Fruit fly (Drosophila melanogaster): ENCODE measurements around the gene Mco1.

Mco1 gene

DNA sequence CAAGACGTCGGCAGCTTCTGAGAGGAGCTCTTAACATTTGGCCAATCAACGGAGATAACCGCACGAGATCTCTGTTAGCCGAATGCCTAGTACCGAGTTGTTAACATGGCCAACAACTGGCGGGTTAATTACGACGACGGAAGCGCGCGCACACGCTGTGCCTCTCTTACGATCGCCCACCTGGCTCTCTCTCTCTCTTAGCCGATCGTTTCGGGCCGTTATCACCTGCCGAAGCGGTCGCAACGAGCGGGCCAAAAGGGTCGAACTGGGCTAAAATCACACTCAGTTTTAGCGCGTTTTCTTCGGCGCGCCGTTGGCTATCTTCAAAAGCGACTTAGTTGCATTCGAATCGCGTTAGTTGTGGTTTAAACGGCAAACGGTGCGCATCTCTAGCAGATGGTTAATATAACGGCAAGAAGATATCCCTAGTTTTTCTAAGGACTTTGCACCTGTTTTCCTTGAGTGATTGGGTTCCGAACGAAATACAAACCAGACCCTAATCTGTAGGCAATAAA lies at the start of gene Mco1:
TSS of gene Mco1 (plus strand) at position 345 of the 515 bp plus-strand sequence.
- no peak for TF ChIP-seq ttk (optimal IDR thresholded peaks at IDR 0.05)
- no peak for TF ChIP-seq Sin3A (optimal IDR thresholded peaks at IDR 0.05)
- TF ChIP-seq psq (optimal IDR thresholded peaks at IDR 0.05) = no peak
- no peak for TF ChIP-seq Myc (optimal IDR thresholded peaks at IDR 0.05)
- no peak for TF ChIP-seq insv (optimal IDR thresholded peaks at IDR 0.05)
- no peak for TF ChIP-seq h (optimal IDR thresholded peaks at IDR 0.05)

DNA sequence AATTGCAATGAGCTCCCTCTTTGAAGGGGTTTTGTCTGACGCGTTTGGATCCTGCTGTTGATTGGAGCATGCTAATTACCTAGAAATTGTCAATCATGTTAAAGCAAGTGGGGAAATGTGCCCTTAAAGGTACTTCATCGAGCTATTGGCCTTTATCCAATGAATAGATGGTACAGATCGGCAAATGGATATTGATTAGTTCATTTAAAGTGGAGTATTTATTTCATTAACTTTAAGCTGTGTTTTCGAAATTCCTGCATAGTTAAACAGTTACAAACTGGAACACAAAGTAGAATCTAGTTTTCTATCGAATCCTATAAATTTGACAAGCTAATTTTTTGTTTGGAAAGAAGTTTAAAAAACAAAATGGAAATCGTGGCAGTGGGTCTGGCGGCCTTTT lies 49.0 kb upstream of the Mco1 start, which contains the start of gene CG34181:
TSS of gene CG34181 (plus strand) at position 301 of the 400 bp plus-strand sequence.
- no peak for TF ChIP-seq insv (optimal IDR thresholded peaks at IDR 0.05)
- no peak for TF ChIP-seq h (optimal IDR thresholded peaks at IDR 0.05)
- TF ChIP-seq Myc (optimal IDR thresholded peaks at IDR 0.05) = no peak
- no peak for TF ChIP-seq Sin3A (optimal IDR thresholded peaks at IDR 0.05)
- TF ChIP-seq psq (optimal IDR thresholded peaks at IDR 0.05) = no peak
- TF ChIP-seq ttk (optimal IDR thresholded peaks at IDR 0.05) = no peak

DNA sequence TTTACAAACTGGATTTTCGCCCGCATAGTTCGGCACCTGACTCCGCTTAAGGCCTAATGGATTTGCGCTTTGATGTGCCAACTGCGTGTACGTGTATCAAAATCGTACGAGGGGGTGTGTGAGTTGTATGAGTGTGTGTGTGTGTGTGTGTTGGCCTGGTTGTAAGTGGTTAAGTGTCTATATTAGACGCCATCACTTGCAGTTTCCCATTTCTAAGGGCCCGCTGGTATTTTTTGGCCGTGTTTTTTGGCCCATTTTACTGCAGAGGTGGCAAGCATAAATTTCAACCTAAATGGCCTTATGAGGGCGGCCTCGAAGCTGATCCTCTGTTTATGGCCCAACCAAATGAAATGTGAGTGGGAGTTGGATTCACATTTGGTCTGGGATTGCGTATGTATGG lies 46.7 kb upstream of the Mco1 start:
- TF ChIP-seq ttk (optimal IDR thresholded peaks at IDR 0.05) (no peak), Myc (optimal IDR thresholded peaks at IDR 0.05) (no peak), h (optimal IDR thresholded peaks at IDR 0.05) (no peak), insv (optimal IDR thresholded peaks at IDR 0.05) (no peak), Sin3A (optimal IDR thresholded peaks at IDR 0.05) (no peak), psq (optimal IDR thresholded peaks at IDR 0.05) (no peak)

DNA sequence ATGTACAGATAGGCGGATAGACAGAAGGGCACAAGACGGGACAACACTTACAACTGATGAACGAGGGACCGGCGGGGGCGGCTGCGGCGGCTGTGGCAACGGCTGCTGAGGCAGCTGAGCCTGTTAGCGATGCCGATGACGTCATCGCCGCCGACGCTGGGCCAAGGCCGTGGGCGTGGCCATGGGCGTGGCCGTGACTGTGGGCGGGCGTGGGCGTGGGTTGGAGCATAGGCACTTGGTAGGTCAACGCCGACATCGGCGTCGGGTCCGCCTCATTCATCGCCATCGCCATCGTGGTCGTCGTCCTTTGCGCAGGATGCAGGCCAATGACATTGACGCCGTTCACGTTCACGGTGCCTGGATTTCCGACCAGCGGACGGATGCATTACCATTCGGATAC lies 38.6 kb upstream of the Mco1 start:
- TF ChIP-seq Myc (optimal IDR thresholded peaks at IDR 0.05) (no peak), insv (optimal IDR thresholded peaks at IDR 0.05) (no peak), h (optimal IDR thresholded peaks at IDR 0.05) (no peak), Sin3A (optimal IDR thresholded peaks at IDR 0.05) (no peak), ttk (optimal IDR thresholded peaks at IDR 0.05) (no peak), psq (optimal IDR thresholded peaks at IDR 0.05) (no peak)

DNA sequence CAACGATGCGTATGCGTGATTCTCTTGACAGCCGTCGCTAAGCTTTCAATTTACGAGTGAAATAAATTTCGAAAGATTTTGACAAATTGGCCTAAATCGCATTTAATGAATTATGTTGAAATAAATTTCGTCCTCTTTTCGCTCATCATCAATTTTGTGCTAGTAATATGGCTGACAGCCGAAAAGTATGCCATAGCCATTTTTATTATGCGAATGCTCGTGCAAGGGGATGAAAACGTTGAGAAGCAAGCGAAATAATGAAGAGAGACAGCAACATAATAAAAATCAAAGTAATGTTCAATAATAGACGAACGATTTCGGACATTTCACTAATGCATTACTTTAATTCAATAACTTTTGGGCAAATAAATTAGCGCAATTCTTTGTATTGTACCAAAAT lies 30.1 kb upstream of the Mco1 start:
- TF ChIP-seq insv (optimal IDR thresholded peaks at IDR 0.05) (no peak), h (optimal IDR thresholded peaks at IDR 0.05) (no peak), ttk (optimal IDR thresholded peaks at IDR 0.05) (no peak), psq (optimal IDR thresholded peaks at IDR 0.05) (no peak), Sin3A (optimal IDR thresholded peaks at IDR 0.05) (no peak), Myc (optimal IDR thresholded peaks at IDR 0.05) (no peak)

DNA sequence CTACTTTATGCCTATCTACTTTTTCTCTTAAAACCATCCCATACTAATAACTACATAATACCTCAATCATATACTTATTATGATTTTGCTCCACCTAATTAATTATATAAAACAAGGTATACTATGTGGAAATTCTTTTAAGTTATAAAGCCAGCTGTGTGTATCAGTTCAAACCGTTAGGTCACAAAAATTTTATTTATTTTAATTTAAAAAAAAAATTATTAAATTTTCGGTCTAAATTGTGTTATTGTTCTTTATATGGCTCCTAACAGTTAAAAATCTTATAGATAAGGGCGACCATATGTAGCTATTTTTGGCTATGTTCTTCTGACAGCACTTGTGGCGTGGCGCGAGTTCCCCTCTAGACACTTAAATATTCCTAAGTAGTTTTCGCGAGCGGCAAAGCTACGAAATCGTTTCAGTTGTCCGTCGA lies 29.1 kb upstream of the Mco1 start, which contains the start of gene Aldh:
TSS of gene Aldh (plus strand) at position 150 of the 433 bp plus-strand sequence.
- TF ChIP-seq Sin3A (optimal IDR thresholded peaks at IDR 0.05) = no peak
- TF ChIP-seq psq (optimal IDR thresholded peaks at IDR 0.05) = no peak
- TF ChIP-seq Myc (optimal IDR thresholded peaks at IDR 0.05) = no peak
- TF ChIP-seq insv (optimal IDR thresholded peaks at IDR 0.05) = no peak
- TF ChIP-seq ttk (optimal IDR thresholded peaks at IDR 0.05) = no peak
- TF ChIP-seq h (optimal IDR thresholded peaks at IDR 0.05) = no peak

DNA sequence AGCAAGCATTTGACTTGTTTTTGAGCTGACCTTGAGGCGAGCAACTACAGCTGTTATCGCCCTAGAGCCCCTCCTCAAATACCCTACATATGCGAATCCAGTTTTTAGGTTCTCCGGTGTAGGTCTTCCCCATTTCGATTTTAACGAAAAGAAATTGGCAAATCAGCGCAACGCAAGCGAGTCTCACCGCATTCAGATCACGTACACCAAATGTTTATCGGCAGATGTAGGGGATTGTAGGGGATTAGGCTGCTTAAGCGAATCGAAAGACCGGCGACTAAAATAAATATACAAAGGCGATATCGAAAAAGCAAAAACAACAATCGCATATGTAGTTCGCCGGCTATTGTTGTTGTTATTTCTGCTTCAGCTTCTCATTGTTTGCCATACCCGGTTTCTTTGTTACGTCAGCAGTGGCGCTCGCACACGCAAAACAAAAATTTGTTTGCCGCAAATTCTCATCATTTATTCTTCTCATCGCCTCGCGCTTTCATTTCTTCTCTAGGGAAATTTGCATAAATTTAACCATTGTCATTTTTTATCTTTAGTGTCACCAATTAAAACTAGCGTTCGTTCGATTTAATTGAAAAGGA lies 28.3 kb upstream of the Mco1 start:
- TF ChIP-seq h (optimal IDR thresholded peaks at IDR 0.05) (no peak), Sin3A (optimal IDR thresholded peaks at IDR 0.05) (no peak), ttk (optimal IDR thresholded peaks at IDR 0.05) (no peak), Myc (optimal IDR thresholded peaks at IDR 0.05) (no peak), insv (optimal IDR thresholded peaks at IDR 0.05) (no peak), psq (optimal IDR thresholded peaks at IDR 0.05) (no peak)

DNA sequence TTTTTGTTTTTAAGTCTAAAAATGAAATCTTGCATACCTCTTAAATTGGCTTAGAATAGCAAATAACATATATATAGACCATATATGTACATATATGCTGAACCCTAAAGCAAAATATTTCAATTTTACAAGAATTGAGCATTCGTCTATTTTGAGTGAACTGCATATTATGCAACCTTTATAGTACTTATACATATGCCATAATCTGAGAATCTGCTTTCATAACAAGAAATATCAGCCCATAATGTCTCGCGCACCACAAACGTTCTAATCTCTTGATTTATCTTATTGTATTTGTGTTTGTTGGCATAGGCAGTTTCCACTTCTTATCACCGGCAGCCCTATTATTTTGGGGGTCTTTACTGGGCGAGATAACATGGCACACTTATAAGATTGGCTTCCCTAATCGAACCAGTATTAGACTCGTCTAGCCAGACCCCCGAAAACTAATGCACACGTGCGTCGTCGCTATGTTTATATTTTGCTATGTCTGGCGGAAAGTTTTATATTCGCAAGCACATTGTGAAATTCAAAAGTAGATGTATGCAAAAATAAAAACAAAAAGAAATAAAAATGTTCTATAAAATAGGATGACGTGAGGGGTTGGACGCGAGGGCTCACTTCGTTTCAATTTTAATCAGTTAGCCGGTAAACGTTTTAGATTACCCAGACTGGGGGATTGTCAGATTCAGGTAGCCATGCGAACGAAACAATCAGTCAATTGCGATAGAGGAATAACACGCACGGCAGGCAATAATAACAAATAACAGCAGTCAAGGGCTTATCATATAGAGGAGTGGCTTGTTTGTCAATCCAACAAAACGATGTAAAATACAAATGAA lies 27.2 kb upstream of the Mco1 start:
- TF ChIP-seq psq (optimal IDR thresholded peaks at IDR 0.05) (no peak), Sin3A (optimal IDR thresholded peaks at IDR 0.05) (no peak), h (optimal IDR thresholded peaks at IDR 0.05) (no peak), ttk (optimal IDR thresholded peaks at IDR 0.05) (no peak), Myc (optimal IDR thresholded peaks at IDR 0.05) (no peak), insv (optimal IDR thresholded peaks at IDR 0.05) (no peak)

DNA sequence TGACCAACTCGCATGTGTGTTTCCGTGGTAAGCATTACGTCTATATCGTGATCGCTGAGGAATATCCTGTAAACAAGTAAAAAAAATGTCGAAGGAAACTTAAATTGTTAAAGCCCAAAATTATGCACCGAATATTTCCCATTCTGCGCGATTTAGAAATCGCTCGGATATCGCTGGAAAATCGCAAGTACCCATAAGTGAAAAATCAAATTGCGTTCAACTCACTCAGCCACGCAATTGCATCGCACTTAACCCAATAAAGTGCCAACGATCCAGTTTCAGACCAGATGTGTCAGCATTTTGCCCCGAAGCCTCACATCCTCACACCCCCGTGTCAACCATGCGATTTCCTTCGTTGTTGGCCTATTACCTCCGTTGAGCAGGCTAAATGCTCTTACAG lies 20.0 kb upstream of the Mco1 start:
- no peak for TF ChIP-seq ttk (optimal IDR thresholded peaks at IDR 0.05)
- TF ChIP-seq Sin3A (optimal IDR thresholded peaks at IDR 0.05) = no peak
- no peak for TF ChIP-seq h (optimal IDR thresholded peaks at IDR 0.05)
- no peak for TF ChIP-seq Myc (optimal IDR thresholded peaks at IDR 0.05)
- TF ChIP-seq psq (optimal IDR thresholded peaks at IDR 0.05) = no peak
- no peak for TF ChIP-seq insv (optimal IDR thresholded peaks at IDR 0.05)

DNA sequence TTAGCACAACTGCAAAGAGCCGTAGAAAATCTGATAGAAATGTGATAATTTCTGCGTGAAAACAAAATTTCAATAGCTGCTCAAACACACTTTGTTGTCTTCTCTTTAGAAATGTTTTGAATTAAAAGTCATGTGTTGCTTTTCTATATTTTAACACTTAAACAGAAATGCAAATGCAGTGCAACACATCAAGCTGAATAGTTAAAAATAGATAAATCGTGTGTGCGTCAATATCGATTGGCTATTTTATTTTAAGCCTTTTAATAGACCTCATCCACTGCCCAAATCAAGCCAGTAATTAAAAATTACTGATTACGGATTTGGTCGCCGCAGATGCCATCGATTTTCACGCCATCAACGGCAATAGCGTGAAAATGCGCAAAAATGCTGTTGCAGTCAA lies 18.5 kb upstream of the Mco1 start, which contains the start of gene CG4438:
TSS of gene CG4438 (minus strand) at position 101 of the 400 bp plus-strand sequence.
- TF ChIP-seq psq (optimal IDR thresholded peaks at IDR 0.05) = no peak
- TF ChIP-seq insv (optimal IDR thresholded peaks at IDR 0.05) = no peak
- TF ChIP-seq Myc (optimal IDR thresholded peaks at IDR 0.05) = no peak
- TF ChIP-seq ttk (optimal IDR thresholded peaks at IDR 0.05) = no peak
- no peak for TF ChIP-seq Sin3A (optimal IDR thresholded peaks at IDR 0.05)
- TF ChIP-seq h (optimal IDR thresholded peaks at IDR 0.05) = no peak

DNA sequence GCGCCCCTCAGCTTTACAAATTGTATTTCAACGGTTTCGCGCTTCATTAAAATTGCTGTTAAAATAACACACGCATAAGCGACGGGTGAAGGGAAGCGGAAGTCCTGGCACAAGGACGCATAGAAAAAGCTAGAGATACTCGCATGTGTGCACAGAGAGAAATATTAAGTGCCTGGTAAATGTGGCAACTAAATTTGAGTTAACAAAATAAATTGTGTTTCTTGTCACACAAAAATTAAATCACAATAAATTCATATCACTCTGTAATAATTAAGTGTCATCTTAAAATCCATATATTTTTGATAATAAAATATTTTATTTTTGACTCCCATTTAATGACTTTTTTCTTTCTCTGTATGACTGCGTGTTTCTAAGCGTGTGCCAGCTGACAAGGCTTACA lies 16.2 kb upstream of the Mco1 start:
- TF ChIP-seq ttk (optimal IDR thresholded peaks at IDR 0.05) = no peak
- no peak for TF ChIP-seq h (optimal IDR thresholded peaks at IDR 0.05)
- TF ChIP-seq Sin3A (optimal IDR thresholded peaks at IDR 0.05) = no peak
- TF ChIP-seq insv (optimal IDR thresholded peaks at IDR 0.05) = no peak
- no peak for TF ChIP-seq Myc (optimal IDR thresholded peaks at IDR 0.05)
- no peak for TF ChIP-seq psq (optimal IDR thresholded peaks at IDR 0.05)

DNA sequence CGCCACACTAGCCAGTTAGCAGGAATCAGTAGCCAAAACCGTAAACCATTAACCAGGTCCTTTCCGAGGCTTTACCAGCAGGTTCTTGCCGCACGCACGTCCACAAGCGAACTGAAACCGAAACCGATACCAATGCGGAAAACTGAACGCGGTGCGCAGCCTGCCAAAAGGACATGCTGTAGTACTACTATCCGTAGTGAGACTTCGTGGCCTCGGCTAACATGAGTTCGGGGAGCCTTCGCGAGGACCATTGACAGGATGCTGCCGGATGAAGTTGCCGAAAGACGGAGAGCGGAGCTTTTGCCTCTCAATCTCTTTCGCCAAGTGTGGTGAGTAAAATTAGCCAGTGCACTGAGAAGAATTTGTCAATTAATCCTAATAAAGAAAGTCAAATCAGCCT lies 1.3 kb upstream of the Mco1 start, which contains the start of gene Shawl:
TSS of gene Shawl (minus strand) at position 104 of the 400 bp plus-strand sequence.
- no peak for TF ChIP-seq ttk (optimal IDR thresholded peaks at IDR 0.05)
- TF ChIP-seq h (optimal IDR thresholded peaks at IDR 0.05) = no peak
- TF ChIP-seq Myc (optimal IDR thresholded peaks at IDR 0.05) = no peak
- TF ChIP-seq Sin3A (optimal IDR thresholded peaks at IDR 0.05) = no peak
- TF ChIP-seq insv (optimal IDR thresholded peaks at IDR 0.05) = no peak
